Fruit fly (Drosophila melanogaster): Measurements from ENCODE around the gene CG9902.

DNA sequence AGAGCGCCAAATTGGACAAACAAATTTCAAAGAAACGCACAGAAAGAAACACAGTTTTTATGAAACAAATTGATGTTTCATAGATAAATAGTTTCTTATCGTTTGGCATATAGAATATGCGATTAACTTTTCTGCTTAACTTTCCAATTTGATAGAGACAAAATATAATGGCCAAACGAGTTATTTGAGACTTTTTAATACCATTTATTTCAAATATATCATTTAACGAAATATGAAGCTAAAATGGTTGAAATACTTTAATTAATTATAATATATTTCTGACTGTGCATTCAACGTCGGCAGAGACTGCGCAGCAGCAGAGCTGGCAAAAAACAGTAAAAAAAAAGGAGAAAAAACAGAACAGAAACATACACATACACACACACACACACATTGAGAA, 38.2 kb upstream of the CG9902 start:
- TF ChIP-seq CG8478 (optimal IDR thresholded peaks at IDR 0.05) (no peak), CTCF (optimal IDR thresholded peaks at IDR 0.05) (no peak)
